Fruit fly (Drosophila melanogaster): Measurements from ENCODE around the gene CG14218.

Gene CG14218

DNA sequence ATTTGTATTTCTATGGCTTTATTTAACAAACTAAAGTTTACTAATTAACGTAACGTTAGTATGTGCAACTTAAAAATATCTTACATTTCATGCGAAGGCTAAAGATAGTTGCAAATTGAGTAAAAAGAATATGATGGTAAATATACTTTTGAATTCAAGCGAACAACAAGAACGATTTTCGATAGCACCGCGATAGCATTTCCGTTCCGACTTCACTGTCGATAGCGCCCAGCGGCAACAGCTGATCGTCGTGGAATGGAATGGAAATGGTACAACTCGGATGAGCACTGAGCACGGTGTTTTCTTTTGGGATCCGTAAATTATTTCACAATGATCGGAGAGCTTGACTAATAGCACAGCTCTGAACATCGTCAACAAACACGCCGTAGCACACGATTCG lies 31.7 kb upstream of the CG14218 start:
- TF ChIP-seq al (GFP tag; IDR thresholded peaks at IDR 0.05) = no peak
- TF ChIP-seq CG2116 (GFP tag; optimal IDR thresholded peaks at IDR 0.05) = peak; percentile 94
- TF ChIP-seq Dad (GFP tag; optimal IDR thresholded peaks at IDR 0.05) = peak; percentile 9
- peak; percentile 21 for TF ChIP-seq CG4424 (GFP tag; optimal IDR thresholded peaks at IDR 0.05)
- no peak for TF ChIP-seq cg (GFP tag; optimal IDR thresholded peaks at IDR 0.05)
- no peak for TF ChIP-seq CG9215 (GFP tag; IDR thresholded peaks at IDR 0.05)
- 0 out of 3 replicates have a peak, but pooled peaks have one; percentile 33 for TF ChIP-seq CG16813 (GFP tag; IDR thresholded peaks at IDR 0.05; ENCODE audit: partially characterized antibody)
- TF ChIP-seq unpg (GFP tag; optimal IDR thresholded peaks at IDR 0.05) = peak; percentile 60
- no peak for TF ChIP-seq Aef1 (GFP tag; IDR thresholded peaks at IDR 0.05)
- TF ChIP-seq Dp (GFP tag; optimal IDR thresholded peaks at IDR 0.05) = peak; percentile 75
- TF ChIP-seq psq (GFP tag; optimal IDR thresholded peaks at IDR 0.05) = no peak
- TF ChIP-seq pros (GFP tag; optimal IDR thresholded peaks at IDR 0.05) = no peak
- TF ChIP-seq BEAF-32 (GFP tag; optimal IDR thresholded peaks at IDR 0.05) = peak; percentile 48
- TF ChIP-seq CG17328 (GFP tag; IDR thresholded peaks at IDR 0.05) = peak; percentile 58
- peak; percentile 76 for TF ChIP-seq CG6813 (GFP tag; optimal IDR thresholded peaks at IDR 0.05)
- no peak for TF ChIP-seq CG4404 (GFP tag; IDR thresholded peaks at IDR 0.05)
- peak; percentile 44 for TF ChIP-seq MESR4 (GFP tag; optimal IDR thresholded peaks at IDR 0.05)
- peak; percentile 66; the same call in 1 of the 2 replicates for TF ChIP-seq Rfx (GFP tag; IDR thresholded peaks at IDR 0.05)
- TF ChIP-seq CG17912 (GFP tag; optimal IDR thresholded peaks at IDR 0.05) = peak; percentile 86
- TF ChIP-seq tap (tag; optimal IDR thresholded peaks at IDR 0.05) = no peak
- no peak for TF ChIP-seq sd (tag; optimal IDR thresholded peaks at IDR 0.05)
- 0 out of 3 replicates have a peak, but pooled peaks have one; percentile 43 for TF ChIP-seq HLH4C (GFP tag; IDR thresholded peaks at IDR 0.05; ENCODE audit: partially characterized antibody)
- peak; percentile 82 for TF ChIP-seq CG12071 (GFP tag; optimal IDR thresholded peaks at IDR 0.05)
- peak; percentile 51 for TF ChIP-seq CG2712 (tag; optimal IDR thresholded peaks at IDR 0.05)
- peak; percentile 59 for TF ChIP-seq BtbVII (GFP tag; optimal IDR thresholded peaks at IDR 0.05)
- peak; percentile 39 for TF ChIP-seq CG17359 (tag; optimal IDR thresholded peaks at IDR 0.05)
- TF ChIP-seq ash1 (GFP tag; optimal IDR thresholded peaks at IDR 0.05) = peak; percentile 30
- peak; percentile 57 for TF ChIP-seq CG14710 (tag; optimal IDR thresholded peaks at IDR 0.05)
- peak; percentile 21 for TF ChIP-seq btn (GFP tag; optimal IDR thresholded peaks at IDR 0.05)
- 0 out of 2 replicates have a peak, but pooled peaks have one; percentile 10 for TF ChIP-seq bowl (GFP tag; IDR thresholded peaks at IDR 0.05)
- TF ChIP-seq CG18619 (GFP tag; optimal IDR thresholded peaks at IDR 0.05) = peak; percentile 34
- TF ChIP-seq gcm2 (GFP tag; optimal IDR thresholded peaks at IDR 0.05) = peak; percentile 16
- peak; percentile 47 for TF ChIP-seq CG11723 (GFP tag; optimal IDR thresholded peaks at IDR 0.05)
- TF ChIP-seq CG4707 (GFP tag; optimal IDR thresholded peaks at IDR 0.05) = peak; percentile 63
- peak; percentile 64 for TF ChIP-seq CG13775 (GFP tag; optimal IDR thresholded peaks at IDR 0.05)
- TF ChIP-seq D (optimal IDR thresholded peaks at IDR 0.05) = no peak
- TF ChIP-seq D (GFP tag; optimal IDR thresholded peaks at IDR 0.05) = peak; percentile 18
- no peak for TF ChIP-seq CG1832 (GFP tag; optimal IDR thresholded peaks at IDR 0.05)
- no peak for TF ChIP-seq CG7786 (GFP tag; optimal IDR thresholded peaks at IDR 0.05)
- TF ChIP-seq CG12391 (tag; optimal IDR thresholded peaks at IDR 0.05) = peak; percentile 61
- TF ChIP-seq Camta (GFP tag; optimal IDR thresholded peaks at IDR 0.05) = no peak
- TF ChIP-seq sens (GFP tag) = peak; percentile 92
- no peak for TF ChIP-seq Elba2 (GFP tag; optimal IDR thresholded peaks at IDR 0.05)
- no peak for TF ChIP-seq lmd (GFP tag; IDR thresholded peaks at IDR 0.05)
- no peak for TF ChIP-seq Bdp1 (GFP tag; optimal IDR thresholded peaks at IDR 0.05)
- TF ChIP-seq Myb (GFP tag; optimal IDR thresholded peaks at IDR 0.05) = peak; percentile 76
- peak; percentile 81 for TF ChIP-seq CrebB (tag; optimal IDR thresholded peaks at IDR 0.05)
- TF ChIP-seq otp (GFP tag; IDR thresholded peaks at IDR 0.05) = peak; percentile 59; the same call in 1 of the 3 replicates
- peak; percentile 64 for TF ChIP-seq PHDP (tag; optimal IDR thresholded peaks at IDR 0.05)
- peak; percentile 17 for TF ChIP-seq salm (tag; optimal IDR thresholded peaks at IDR 0.05)
- no peak for TF ChIP-seq bab2 (GFP tag; optimal IDR thresholded peaks at IDR 0.05)

Measured in whole organism, embryonic.